Worm (Caenorhabditis elegans) whole organism, early embryonic: Measurements from ENCODE around the gene F20A1.2.

Experiments used
- B0310.2 ChIP-seq: sonication (generic microtip); optimal IDR thresholded peaks from 2 replicates; lab custom pipeline; 2016; ENCODE audit warnings: mild to moderate bottlenecking, missing genetic modification characterization, missing compliant biosample characterization
- F13C5.2 ChIP-seq: sonication (generic microtip); optimal IDR thresholded peaks from 2 replicates; lab custom pipeline; 2017; ENCODE audit warnings: mild to moderate bottlenecking, missing genetic modification characterization, inconsistent platforms, missing compliant biosample characterization
- aly-1 ChIP-seq: sonication (generic microtip); optimal IDR thresholded peaks from 2 replicates; lab custom pipeline; 2016; ENCODE audit warnings: missing genetic modification characterization, missing compliant biosample characterization
- ama-1 ChIP-seq: fragments of 150-350 bp; optimal IDR thresholded peaks from 2 replicates; lab custom pipeline; 2014
- ceh-13 ChIP-seq: fragments of 200-800 bp; sonication (Bioruptor generic); optimal IDR thresholded peaks from 2 replicates; lab custom pipeline; 2018; ENCODE audit warnings: mild to moderate bottlenecking, missing genetic modification characterization, missing compliant biosample characterization
- ceh-36 ChIP-seq: sonication (generic microtip); optimal IDR thresholded peaks from 2 replicates; lab custom pipeline; 2016; ENCODE audit warnings: missing genetic modification characterization, inconsistent platforms, missing compliant biosample characterization
- ets-7 ChIP-seq: sonication (generic microtip); optimal IDR thresholded peaks from 2 replicates; lab custom pipeline; 2016; ENCODE audit warnings: missing genotype, missing genetic modification characterization, missing compliant biosample characterization
- flt-1 ChIP-seq: fragments of 200-800 bp; sonication (Bioruptor generic); IDR thresholded peaks from 2 replicates; pipeline ENCODE4 v1.3.6; 2022; ENCODE audit warnings: missing genetic modification characterization, missing compliant biosample characterization
- hmbx-1 ChIP-seq: sonication (generic microtip); optimal IDR thresholded peaks from 2 replicates; lab custom pipeline; 2016; ENCODE audit warnings: mild to moderate bottlenecking, missing genetic modification characterization, missing compliant biosample characterization
- hmg-4 ChIP-seq: fragments of 200-800 bp; sonication (Bioruptor generic); optimal IDR thresholded peaks from 2 replicates; lab custom pipeline; 2018; ENCODE audit warnings: mild to moderate bottlenecking, missing genetic modification characterization, missing compliant biosample characterization
- hnd-1 ChIP-seq: sonication (generic microtip); optimal IDR thresholded peaks from 2 replicates; lab custom pipeline; 2016; ENCODE audit warnings: missing genetic modification characterization, missing compliant biosample characterization
- pes-1 ChIP-seq: fragments of 200-800 bp; sonication (Bioruptor generic); IDR thresholded peaks from 2 replicates; pipeline ENCODE4 v1.3.6; 2022; ENCODE audit warnings: missing genetic modification reagents, missing genetic modification characterization, missing compliant biosample characterization
- scrt-1 ChIP-seq: fragments of 200-800 bp; sonication (Bioruptor generic); IDR thresholded peaks from 2 replicates; pipeline ENCODE4 v1.3.6; 2022; ENCODE audit warnings: missing genetic modification characterization, missing compliant biosample characterization
- sea-1 ChIP-seq: fragments of 200-800 bp; sonication (Bioruptor generic); conservative IDR thresholded peaks from 2 replicates; pipeline ENCODE4 v1.3.6; 2022; ENCODE audit warnings: missing genetic modification characterization, missing compliant biosample characterization
- tbx-11 ChIP-seq: fragments of 200-800 bp; sonication (Bioruptor generic); IDR thresholded peaks from 2 replicates; pipeline ENCODE4 v1.3.6; 2022; ENCODE audit warnings: missing genetic modification characterization, missing compliant biosample characterization
- tbx-37 ChIP-seq: fragments of 200-800 bp; sonication (Bioruptor generic); conservative IDR thresholded peaks from 2 replicates; pipeline ENCODE4 v1.3.6; 2022; ENCODE audit warnings: missing genetic modification reagents, missing genetic modification characterization, missing compliant biosample characterization
- tra-4 ChIP-seq: sonication (generic microtip); optimal IDR thresholded peaks from 2 replicates; lab custom pipeline; 2017; ENCODE audit warnings: missing genetic modification characterization, missing compliant biosample characterization

F20A1.2 gene

ce11 chrV:7095254-7095990 is 49.3 kb downstream of the F20A1.2 start:
- TF ChIP-seq tbx-11 = no peak
- TF ChIP-seq pes-1 (GFP tag; lab: Robert Waterston, UW) = no peak
- TF ChIP-seq aly-1 = no peak
- no peak for TF ChIP-seq ama-1 (lab: Kevin White, UChicago)

ce11 chrV:7096129-7096730 is 50.1 kb downstream of the F20A1.2 start:
- no peak for TF ChIP-seq ama-1 (lab: Kevin White, UChicago)
- TF ChIP-seq tbx-11 = no peak
- TF ChIP-seq ceh-36 (tag; lab: Kevin White, UChicago) = no peak
- TF ChIP-seq scrt-1 (GFP tag; lab: Robert Waterston, UW) = no peak
- no peak for TF ChIP-seq hnd-1
- no peak for TF ChIP-seq tra-4 (tag; lab: Kevin White, UChicago)
- no peak for TF ChIP-seq aly-1
- TF ChIP-seq hmg-4 (GFP tag; lab: Kevin White, UChicago) = no peak
- TF ChIP-seq sea-1 = no peak
- TF ChIP-seq pes-1 (GFP tag; lab: Robert Waterston, UW) = no peak
- no peak for TF ChIP-seq B0310.2 (tag; lab: Kevin White, UChicago)
- no peak for TF ChIP-seq hmbx-1 (tag; lab: Kevin White, UChicago)
- TF ChIP-seq ets-7 (tag; lab: Kevin White, UChicago) = no peak
- TF ChIP-seq flt-1 (GFP tag; lab: Robert Waterston, UW) = no peak
- TF ChIP-seq ceh-13 = no peak
- TF ChIP-seq F13C5.2 (tag; lab: Kevin White, UChicago) = no peak
- TF ChIP-seq tbx-37 (GFP tag; lab: Robert Waterston, UW) = no peak

- TF ChIP-seq hmg-4 (GFP tag; lab: Kevin White, UChicago) (no peak), tbx-37 (GFP tag; lab: Robert Waterston, UW) (no peak), flt-1 (GFP tag; lab: Robert Waterston, UW) (no peak), aly-1 (no peak), ets-7 (tag; lab: Kevin White, UChicago) (no peak), ceh-13 (no peak), B0310.2 (tag; lab: Kevin White, UChicago) (no peak), hmbx-1 (tag; lab: Kevin White, UChicago) (no peak), hnd-1 (no peak), ama-1 (lab: Kevin White, UChicago) (no peak), sea-1 (no peak), tra-4 (tag; lab: Kevin White, UChicago) (no peak), scrt-1 (GFP tag; lab: Robert Waterston, UW) (no peak), pes-1 (GFP tag; lab: Robert Waterston, UW) (no peak), ceh-36 (tag; lab: Kevin White, UChicago) (no peak), tbx-11 (no peak), F13C5.2 (tag; lab: Kevin White, UChicago) (no peak)
These were observed 50.7 kb downstream of the F20A1.2 start for ce11 chrV:7096811-7097210.
